Worm (Caenorhabditis elegans) whole organism, mixed stage, embryonic: ENCODE results near the gene ZK418.13.

Experiments
- M03D4.4 ChIP-seq: sonication (generic microtip); optimal IDR thresholded peaks from 2 replicates; lab custom pipeline; 2017; ENCODE audit warnings: mild to moderate bottlenecking, missing genetic modification characterization, missing compliant biosample characterization
- bed-3 ChIP-seq: fragments of 200-800 bp; sonication (Bioruptor generic); optimal IDR thresholded peaks from 3 replicates; lab custom pipeline; 2018; ENCODE audit warnings: mild to moderate bottlenecking, missing genetic modification characterization, moderate library complexity, missing compliant biosample characterization
- blmp-1 ChIP-seq: fragments of 150-350 bp; optimal IDR thresholded peaks from 2 replicates; lab custom pipeline; 2014; ENCODE audit warnings: missing biosample characterization, missing genetic modification characterization
- ceh-39 ChIP-seq: fragments of 150-350 bp; optimal IDR thresholded peaks from 2 replicates; lab custom pipeline; 2014; ENCODE audit warnings: missing biosample characterization, missing genetic modification characterization
- ceh-43 ChIP-seq: fragments of 200-800 bp; sonication (Bioruptor generic); optimal IDR thresholded peaks from 2 replicates; lab custom pipeline; 2018; ENCODE audit warnings: mild to moderate bottlenecking, missing genetic modification characterization, moderate library complexity, missing compliant biosample characterization
- ceh-83 ChIP-seq: fragments of 200-800 bp; sonication (Bioruptor generic); optimal IDR thresholded peaks from 2 replicates; lab custom pipeline; 2018; ENCODE audit warnings: mild to moderate bottlenecking, missing genetic modification characterization, missing compliant biosample characterization
- ces-1 ChIP-seq: fragments of 150-350 bp; optimal IDR thresholded peaks from 2 replicates; lab custom pipeline; 2014; ENCODE audit warnings: missing biosample characterization, missing genetic modification reagents, missing genetic modification characterization
- drap-1 ChIP-seq: fragments of 200-800 bp; sonication (Bioruptor generic); optimal IDR thresholded peaks from 3 replicates; lab custom pipeline; 2018; ENCODE audit warnings: mild to moderate bottlenecking, missing genetic modification characterization, missing compliant biosample characterization
- elt-1 ChIP-seq: sonication (generic microtip); optimal IDR thresholded peaks from 2 replicates; lab custom pipeline; 2017; ENCODE audit warnings: missing genetic modification characterization, mild to moderate bottlenecking, missing compliant biosample characterization, antibody characterized with exemption, moderate library complexity, borderline replicate concordance; ENCODE audit not compliant: insufficient read depth
- flh-1 ChIP-seq: fragments of 200-800 bp; sonication (Bioruptor generic); optimal IDR thresholded peaks from 2 replicates; lab custom pipeline; 2018; ENCODE audit warnings: mild to moderate bottlenecking, missing genetic modification characterization, moderate library complexity, missing compliant biosample characterization
- lin-13 ChIP-seq: fragments of 150-350 bp; optimal IDR thresholded peaks from 2 replicates; lab custom pipeline; 2014; ENCODE audit warnings: missing biosample characterization, missing genetic modification characterization
- lsy-2 ChIP-seq: fragments of 150-350 bp; optimal IDR thresholded peaks from 2 replicates; lab custom pipeline; 2014; ENCODE audit warnings: missing biosample characterization, missing genetic modification characterization
- mab-5 ChIP-seq: fragments of 150-350 bp; optimal IDR thresholded peaks from 2 replicates; lab custom pipeline; 2014; ENCODE audit warnings: missing biosample characterization, missing genetic modification characterization
- mls-2 ChIP-seq: sonication (generic microtip); optimal IDR thresholded peaks from 2 replicates; lab custom pipeline; 2016; ENCODE audit warnings: mild to moderate bottlenecking, missing genetic modification characterization, moderate library complexity, missing compliant biosample characterization
- nhr-12 ChIP-seq: fragments of 150-350 bp; optimal IDR thresholded peaks from 2 replicates; lab custom pipeline; 2014; ENCODE audit warnings: missing biosample characterization, missing genetic modification characterization
- nhr-2 ChIP-seq: fragments of 150-350 bp; optimal IDR thresholded peaks from 2 replicates; lab custom pipeline; 2014; ENCODE audit warnings: missing biosample characterization, missing genetic modification characterization
- nhr-237 ChIP-seq: fragments of 150-350 bp; optimal IDR thresholded peaks from 2 replicates; lab custom pipeline; 2014; ENCODE audit warnings: missing biosample characterization, missing genetic modification characterization
- nhr-76 ChIP-seq: sonication (generic microtip); optimal IDR thresholded peaks from 2 replicates; lab custom pipeline; 2017; ENCODE audit warnings: missing biosample characterization, missing genetic modification characterization
- sem-2 ChIP-seq: fragments of 200-800 bp; sonication (Bioruptor generic); optimal IDR thresholded peaks from 2 replicates; lab custom pipeline; 2018; ENCODE audit warnings: mild to moderate bottlenecking, missing genetic modification characterization, missing compliant biosample characterization
- sptf-1 ChIP-seq: sonication (generic microtip); optimal IDR thresholded peaks from 2 replicates; lab custom pipeline; 2017; ENCODE audit warnings: mild to moderate bottlenecking, missing genetic modification characterization, moderate library complexity, missing compliant biosample characterization
- tbx-8 ChIP-seq: fragments of 200-800 bp; sonication (Bioruptor generic); optimal IDR thresholded peaks from 2 replicates; lab custom pipeline; 2018; ENCODE audit warnings: mild to moderate bottlenecking, missing genetic modification characterization, moderate library complexity, missing compliant biosample characterization
- unc-120 ChIP-seq: sonication (generic microtip); optimal IDR thresholded peaks from 2 replicates; lab custom pipeline; 2017; ENCODE audit warnings: missing genetic modification characterization, missing compliant biosample characterization; ENCODE audit not compliant: poor library complexity, severe bottlenecking
- unc-39 ChIP-seq: fragments of 150-350 bp; optimal IDR thresholded peaks from 2 replicates; lab custom pipeline; 2014; ENCODE audit warnings: missing biosample characterization, missing genetic modification characterization
- unc-62 ChIP-seq: fragments of 150-350 bp; optimal IDR thresholded peaks from 2 replicates; lab custom pipeline; 2014; ENCODE audit warnings: missing biosample characterization, missing genetic modification reagents, missing genetic modification characterization
- zip-8 ChIP-seq: fragments of 150-350 bp; optimal IDR thresholded peaks from 2 replicates; lab custom pipeline; 2014; ENCODE audit warnings: missing biosample characterization, missing genetic modification characterization
- ztf-11 ChIP-seq: fragments of 150-350 bp; optimal IDR thresholded peaks from 2 replicates; lab custom pipeline; 2014; ENCODE audit warnings: missing biosample characterization, missing genetic modification characterization

ZK418.13 gene

ce11 chrIII:7029105-7029504, 47.2 kb downstream of the ZK418.13 start, which contains the start of gene cyk-1:
cyk-1 (minus strand) TSS chrIII:7029205.
- no peak for TF ChIP-seq blmp-1 (tag; lab: Kevin White, UChicago)
- no peak for TF ChIP-seq drap-1 (GFP tag; lab: Kevin White, UChicago)
- TF ChIP-seq unc-39 (tag; lab: Kevin White, UChicago), result no peak
- no peak for TF ChIP-seq flh-1
- TF ChIP-seq ceh-83 (GFP tag; lab: Kevin White, UChicago), result no peak
- no peak for TF ChIP-seq zip-8
- TF ChIP-seq sem-2, result no peak
- no peak for TF ChIP-seq tbx-8 (GFP tag; lab: Kevin White, UChicago)
- TF ChIP-seq nhr-2, result no peak
- no peak for TF ChIP-seq unc-120 (tag; lab: Kevin White, UChicago)
- TF ChIP-seq ceh-43, result no peak
- no peak for TF ChIP-seq sptf-1
- TF ChIP-seq nhr-237, result no peak
- TF ChIP-seq M03D4.4, result no peak
- TF ChIP-seq bed-3 (GFP tag; lab: Kevin White, UChicago), result no peak
- TF ChIP-seq ztf-11, result no peak
- no peak for TF ChIP-seq nhr-76
- TF ChIP-seq ceh-39 (tag; lab: Kevin White, UChicago), result no peak
- no peak for TF ChIP-seq nhr-12

- TF ChIP-seq ceh-83 (GFP tag; lab: Kevin White, UChicago), result no peak
- TF ChIP-seq sem-2, result no peak
- TF ChIP-seq unc-62 (GFP tag; lab: Kevin White, UChicago), result no peak
- no peak for TF ChIP-seq nhr-237
- TF ChIP-seq drap-1 (GFP tag; lab: Kevin White, UChicago), result no peak
- no peak for TF ChIP-seq mab-5 (tag; lab: Kevin White, UChicago)
- no peak for TF ChIP-seq elt-1
- no peak for TF ChIP-seq lsy-2 (tag; lab: Kevin White, UChicago)
- no peak for TF ChIP-seq unc-120 (tag; lab: Kevin White, UChicago)
- no peak for TF ChIP-seq lin-13 (tag; lab: Kevin White, UChicago)
- TF ChIP-seq ces-1 (GFP tag; lab: Kevin White, UChicago), result no peak
- no peak for TF ChIP-seq ceh-39 (tag; lab: Kevin White, UChicago)
- TF ChIP-seq ceh-43, result no peak
- no peak for TF ChIP-seq nhr-76
- TF ChIP-seq mls-2 (tag; lab: Kevin White, UChicago), result no peak
Measured at ce11 chrIII:7025839-7026238, 50.4 kb downstream of the ZK418.13 start.
